Fruit fly (Drosophila melanogaster) whole organism, embryonic: ENCODE data around the gene CG17778.

ENCODE experiments used
- Bteb2 ChIP-seq: fragments of 200-800 bp; sonication (Bioruptor generic); optimal IDR thresholded peaks from 2 replicates; lab custom pipeline; 2016; ENCODE audit warnings: missing biosample characterization, missing genetic modification characterization
- CG10267 ChIP-seq: fragments of 200-800 bp; sonication (Bioruptor generic); optimal IDR thresholded peaks from 2 replicates; lab custom pipeline; 2018; ENCODE audit warnings: missing biosample characterization, mild to moderate bottlenecking, missing genetic modification characterization, moderate library complexity
- CG10366 ChIP-seq: fragments of 200-800 bp; sonication (Bioruptor generic); IDR thresholded peaks from 2 replicates; pipeline ENCODE4 v1.3.6; 2022; ENCODE audit warnings: missing biosample characterization, missing genetic modification characterization
- CG10543 ChIP-seq: fragments of 200-800 bp; sonication (Bioruptor generic); optimal IDR thresholded peaks from 3 replicates; lab custom pipeline; 2017; ENCODE audit warnings: missing biosample characterization, mild to moderate bottlenecking, missing genetic modification characterization, moderate library complexity
- CG11695 ChIP-seq: fragments of 200-800 bp; sonication (Bioruptor generic); IDR thresholded peaks from 3 replicates; pipeline ENCODE4 v1.3.6; 2022; ENCODE audit warnings: missing biosample characterization, missing genetic modification characterization
- CG30020 ChIP-seq: fragments of 200-800 bp; optimal IDR thresholded peaks from 2 replicates; lab custom pipeline; 2019; ENCODE audit warnings: missing biosample characterization, mild to moderate bottlenecking, missing genetic modification characterization, moderate library complexity
- CG30403 ChIP-seq: fragments of 200-800 bp; sonication (Bioruptor generic); optimal IDR thresholded peaks from 3 replicates; lab custom pipeline; 2016; ENCODE audit warnings: missing biosample characterization, missing genetic modification characterization
- CG31388 ChIP-seq: fragments of 200-800 bp; sonication (Bioruptor generic); optimal IDR thresholded peaks from 2 replicates; lab custom pipeline; 2016; ENCODE audit warnings: missing biosample characterization, missing genetic modification characterization
- CG3163 ChIP-seq: fragments of 200-800 bp; sonication (Bioruptor generic); optimal IDR thresholded peaks from 3 replicates; lab custom pipeline; 2016; ENCODE audit warnings: missing biosample characterization, missing genetic modification characterization
- CG32767 ChIP-seq: fragments of 200-800 bp; sonication (Bioruptor generic); IDR thresholded peaks from 2 replicates; pipeline ENCODE4 v1.3.6; 2022; ENCODE audit warnings: missing biosample characterization, missing genetic modification characterization
- CG3281 ChIP-seq: fragments of 200-800 bp; sonication (Bioruptor generic); optimal IDR thresholded peaks from 3 replicates; lab custom pipeline; 2017; ENCODE audit warnings: missing biosample characterization, mild to moderate bottlenecking, missing genetic modification characterization
- CG34376 ChIP-seq: fragments of 200-800 bp; sonication (Bioruptor generic); optimal IDR thresholded peaks from 2 replicates; lab custom pipeline; 2018; ENCODE audit warnings: missing biosample characterization, mild to moderate bottlenecking, missing genetic modification characterization
- CG4707 ChIP-seq: fragments of 200-800 bp; sonication (Bioruptor generic); optimal IDR thresholded peaks from 2 replicates; lab custom pipeline; 2018; ENCODE audit warnings: missing biosample characterization, mild to moderate bottlenecking, missing genetic modification characterization, moderate library complexity
- CG4730 ChIP-seq: fragments of 200-800 bp; sonication (Bioruptor generic); IDR thresholded peaks from 2 replicates; pipeline ENCODE4 v1.3.6; 2022; ENCODE audit warnings: missing biosample characterization, missing genetic modification characterization
- CG6654 ChIP-seq: fragments of 200-800 bp; sonication (Bioruptor generic); optimal IDR thresholded peaks from 2 replicates; lab custom pipeline; 2017; ENCODE audit warnings: missing biosample characterization, mild to moderate bottlenecking, missing genetic modification characterization
- CG8388 ChIP-seq: fragments of 200-800 bp; sonication (Bioruptor generic); optimal IDR thresholded peaks from 2 replicates; lab custom pipeline; 2019; ENCODE audit warnings: missing biosample characterization, mild to moderate bottlenecking, missing genetic modification characterization, moderate library complexity
- CG9797 ChIP-seq: fragments of 200-800 bp; sonication (Bioruptor generic); optimal IDR thresholded peaks from 3 replicates; lab custom pipeline; 2018; ENCODE audit warnings: missing biosample characterization, mild to moderate bottlenecking, missing genetic modification characterization
- D ChIP-seq, 2 experiments: fragments of 200-800 bp in 1 of 2; fragments of >200 bp in 1 of 2; sonication (Bioruptor generic) in 1 of 2; optimal IDR thresholded peaks; 2 replicates in 1 of 2; 3 replicates in 1 of 2; lab custom pipeline; 2017; ENCODE audit warnings: mild to moderate bottlenecking in 1 of 2, missing biosample characterization in 1 of 2, missing genetic modification characterization in 1 of 2, missing genetic modification reagents in 1 of 2
- HLH4C ChIP-seq: fragments of 200-800 bp; sonication (Bioruptor generic); IDR thresholded peaks from 3 replicates; pipeline ENCODE4 v1.3.6; 2022; ENCODE audit warnings: missing biosample characterization, missing genetic modification characterization; ENCODE audit not compliant: partially characterized antibody
- Max ChIP-seq: fragments of 200-800 bp; sonication (Bioruptor generic); optimal IDR thresholded peaks from 2 replicates; lab custom pipeline; 2016; ENCODE audit warnings: missing biosample characterization, mild to moderate bottlenecking, missing genetic modification characterization
- Myb ChIP-seq: fragments of 200-800 bp; sonication (Bioruptor generic); optimal IDR thresholded peaks from 2 replicates; lab custom pipeline; 2016; ENCODE audit warnings: missing biosample characterization, missing genetic modification characterization
- NC2α ChIP-seq: fragments of 200-800 bp; sonication (Bioruptor generic); optimal IDR thresholded peaks from 2 replicates; lab custom pipeline; 2016; ENCODE audit warnings: missing biosample characterization, missing genetic modification characterization
- Nf-YA ChIP-seq: fragments of 200-800 bp; sonication (Bioruptor generic); IDR thresholded peaks from 2 replicates; pipeline ENCODE4 v1.3.6; 2022; ENCODE audit warnings: missing biosample characterization, missing genetic modification characterization
- Oli ChIP-seq: fragments of 200-800 bp; sonication (Bioruptor generic); optimal IDR thresholded peaks from 2 replicates; lab custom pipeline; 2018; ENCODE audit warnings: missing biosample characterization, mild to moderate bottlenecking, missing genetic modification characterization, moderate library complexity
- Pdp1 ChIP-seq, 2 experiments: fragments of 200-800 bp; sonication (Bioruptor generic); optimal IDR thresholded peaks; 3 replicates each; lab custom pipeline; 2016; ENCODE audit warnings: missing biosample characterization in 2 of 2, missing genetic modification characterization in 2 of 2, mild to moderate bottlenecking in 1 of 2, moderate library complexity in 1 of 2
- bab2 ChIP-seq: fragments of 200-800 bp; sonication (Bioruptor generic); optimal IDR thresholded peaks from 2 replicates; lab custom pipeline; 2016; ENCODE audit warnings: missing biosample characterization, missing genetic modification characterization
- bsh ChIP-seq, 2 experiments: fragments of 200-800 bp; sonication (Bioruptor generic); optimal IDR thresholded peaks; 2 replicates each; lab custom pipeline; 2017 to 2018; ENCODE audit warnings: mild to moderate bottlenecking in 2 of 2, missing biosample characterization in 2 of 2, missing genetic modification characterization in 2 of 2, moderate library complexity in 1 of 2
- cas ChIP-seq: fragments of 200-800 bp; sonication (Bioruptor generic); IDR thresholded peaks from 2 replicates; pipeline ENCODE4 v1.3.6; 2022; ENCODE audit warnings: missing biosample characterization, missing genetic modification characterization
- cato ChIP-seq: fragments of 200-800 bp; sonication (Bioruptor generic); optimal IDR thresholded peaks from 2 replicates; lab custom pipeline; 2016; ENCODE audit warnings: missing biosample characterization, missing genetic modification characterization, borderline replicate concordance
- ftz-f1 ChIP-seq: fragments of 200-800 bp; sonication (Bioruptor generic); optimal IDR thresholded peaks from 2 replicates; lab custom pipeline; 2016; ENCODE audit warnings: missing biosample characterization, missing genetic modification characterization
- grau ChIP-seq: fragments of 200-800 bp; optimal IDR thresholded peaks from 3 replicates; lab custom pipeline; 2019; ENCODE audit warnings: missing biosample characterization, mild to moderate bottlenecking, missing genetic modification characterization, moderate library complexity
- grn ChIP-seq: fragments of 200-800 bp; sonication (Bioruptor generic); optimal IDR thresholded peaks from 3 replicates; lab custom pipeline; 2017; ENCODE audit warnings: missing biosample characterization, missing genetic modification characterization
- hb ChIP-seq: fragments of 200-800 bp; sonication (Bioruptor generic); IDR thresholded peaks from 3 replicates; pipeline ENCODE4 v1.3.6; 2022; ENCODE audit warnings: missing biosample characterization, missing genetic modification characterization; ENCODE audit not compliant: partially characterized antibody
- hkb ChIP-seq, 2 experiments: fragments of 200-800 bp in 1 of 2; fragments of >200 bp in 1 of 2; sonication (Bioruptor generic) in 1 of 2; IDR thresholded peaks in 1 of 2; optimal IDR thresholded peaks in 1 of 2; 2 replicates each; pipeline versions ENCODE4 v1.3.6 to Lab custom; 2017 to 2022; ENCODE audit warnings: missing biosample characterization in 1 of 2, missing genetic modification characterization in 1 of 2
- hth ChIP-seq: fragments of >200 bp; optimal IDR thresholded peaks from 2 replicates; lab custom pipeline; 2017; ENCODE audit warnings: inconsistent platforms
- lmd ChIP-seq: fragments of 200-800 bp; sonication (Bioruptor generic); IDR thresholded peaks from 2 replicates; pipeline ENCODE4 v1.3.6; 2022; ENCODE audit warnings: missing biosample characterization, missing genetic modification characterization
- nmo ChIP-seq: fragments of 200-800 bp; sonication (Bioruptor generic); optimal IDR thresholded peaks from 2 replicates; lab custom pipeline; 2018; ENCODE audit warnings: missing biosample characterization, mild to moderate bottlenecking, missing genetic modification characterization, moderate library complexity
- org-1 ChIP-seq: fragments of 200-800 bp; sonication (Bioruptor generic); optimal IDR thresholded peaks from 2 replicates; lab custom pipeline; 2017; ENCODE audit warnings: missing biosample characterization, missing genetic modification characterization
- pnt ChIP-seq: fragments of 200-800 bp; sonication (Bioruptor generic); optimal IDR thresholded peaks from 3 replicates; lab custom pipeline; 2016; ENCODE audit warnings: missing biosample characterization, missing genetic modification characterization
- pzg ChIP-seq: fragments of 200-800 bp; sonication (Bioruptor generic); optimal IDR thresholded peaks from 3 replicates; lab custom pipeline; 2018; ENCODE audit warnings: missing biosample characterization, mild to moderate bottlenecking, missing genetic modification characterization, moderate library complexity
- sug ChIP-seq: fragments of 200-800 bp; optimal IDR thresholded peaks from 2 replicates; lab custom pipeline; 2019; ENCODE audit warnings: missing biosample characterization, mild to moderate bottlenecking, missing genetic modification characterization, moderate library complexity
- trem ChIP-seq: fragments of 200-800 bp; optimal IDR thresholded peaks from 3 replicates; lab custom pipeline; 2019; ENCODE audit warnings: missing biosample characterization, mild to moderate bottlenecking, missing genetic modification characterization, moderate library complexity
- tup ChIP-seq: fragments of 200-800 bp; sonication (Bioruptor generic); optimal IDR thresholded peaks from 2 replicates; lab custom pipeline; 2016; ENCODE audit warnings: missing biosample characterization, mild to moderate bottlenecking, missing genetic modification characterization, moderate library complexity
- wek ChIP-seq: fragments of 200-800 bp; sonication (Bioruptor generic); optimal IDR thresholded peaks from 3 replicates; lab custom pipeline; 2018; ENCODE audit warnings: missing biosample characterization, mild to moderate bottlenecking, missing genetic modification characterization, moderate library complexity

The CG17778 gene

DNA sequence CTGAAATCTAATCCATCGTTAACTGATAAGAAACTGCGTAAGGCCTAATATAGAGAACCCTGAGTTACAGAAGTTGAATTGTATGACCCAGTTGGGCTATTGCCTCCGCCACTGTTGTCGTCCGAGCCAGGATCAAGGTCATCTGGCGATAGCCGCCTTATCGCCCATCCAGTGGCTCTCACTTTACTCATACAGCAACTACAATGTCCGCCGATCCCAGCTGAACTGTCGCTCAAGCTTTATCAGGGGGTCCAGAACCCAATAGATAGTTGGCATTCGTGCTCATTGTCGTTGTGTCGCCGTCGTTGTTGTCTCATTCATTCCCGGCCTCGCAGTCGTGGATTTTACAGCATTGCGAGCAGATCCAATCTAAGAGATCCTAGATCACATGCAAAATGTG, 14.7 kb downstream of the CG17778 start, which contains the start of gene arg:
Gene arg, plus strand, starts transcription at position 319 of the 400 bp plus-strand sequence.
- TF ChIP-seq NC2α (no peak), sug (tag; lab: Kevin White, UChicago) (peak; percentile 78), hb (GFP tag; lab: Robert Waterston, UW) (no peak), Bteb2 (no peak), CG11695 (GFP tag; lab: Robert Waterston, UW) (no peak), hkb (optimal IDR thresholded peaks at IDR 0.05; lab: Kevin White, UChicago) (no peak), hkb (GFP tag; IDR thresholded peaks at IDR 0.05; lab: Robert Waterston, UW) (no peak), Myb (no peak), CG10366 (GFP tag; lab: Robert Waterston, UW) (no peak), ftz-f1 (GFP tag; lab: Kevin White, UChicago) (peak; percentile 23), bsh (GFP tag; optimal IDR thresholded peaks at IDR 0.05; lab: Kevin White, UChicago) (no peak), hth (lab: Kevin White, UChicago) (no peak), grn (GFP tag; lab: Kevin White, UChicago) (no peak), Oli (tag; lab: Kevin White, UChicago) (no peak), CG32767 (GFP tag; lab: Robert Waterston, UW) (no peak), CG30020 (tag; lab: Kevin White, UChicago) (no peak), Pdp1 (GFP tag; optimal IDR thresholded peaks at IDR 0.05; lab: Kevin White, UChicago) (peak in 1 of 2 experiments; percentile 30), D (optimal IDR thresholded peaks at IDR 0.05; lab: Kevin White, UChicago) (no peak), D (GFP tag; optimal IDR thresholded peaks at IDR 0.05; lab: Kevin White, UChicago) (no peak), cato (GFP tag; lab: Kevin White, UChicago) (no peak), CG4707 (GFP tag; lab: Kevin White, UChicago) (no peak), wek (GFP tag; lab: Kevin White, UChicago) (no peak), CG4730 (no peak), Max (GFP tag; lab: Kevin White, UChicago) (no peak), CG3281 (GFP tag; lab: Kevin White, UChicago) (no peak), CG10543 (GFP tag; lab: Kevin White, UChicago) (peak; percentile 3), grau (tag; lab: Kevin White, UChicago) (no peak), CG8388 (GFP tag; lab: Kevin White, UChicago) (no peak), CG9797 (GFP tag; lab: Kevin White, UChicago) (no peak), org-1 (no peak), HLH4C (GFP tag; lab: Robert Waterston, UW) (no peak), CG31388 (no peak), lmd (GFP tag; lab: Robert Waterston, UW) (no peak), Nf-YA (GFP tag; lab: Robert Waterston, UW) (no peak), CG6654 (no peak), CG3163 (GFP tag; lab: Kevin White, UChicago) (no peak), CG10267 (tag; lab: Kevin White, UChicago) (no peak), pzg (GFP tag; lab: Kevin White, UChicago) (no peak), pnt (GFP tag; lab: Kevin White, UChicago) (no peak), cas (GFP tag; lab: Robert Waterston, UW) (no peak), tup (GFP tag; lab: Kevin White, UChicago) (no peak), trem (tag; lab: Kevin White, UChicago) (no peak), CG30403 (GFP tag; lab: Kevin White, UChicago) (no peak), CG34376 (peak; percentile 90), nmo (no peak), bab2 (GFP tag; lab: Kevin White, UChicago) (no peak)
